Fruit fly (Drosophila melanogaster): ENCODE data around the gene CG43348.

The CG43348 gene

DNA sequence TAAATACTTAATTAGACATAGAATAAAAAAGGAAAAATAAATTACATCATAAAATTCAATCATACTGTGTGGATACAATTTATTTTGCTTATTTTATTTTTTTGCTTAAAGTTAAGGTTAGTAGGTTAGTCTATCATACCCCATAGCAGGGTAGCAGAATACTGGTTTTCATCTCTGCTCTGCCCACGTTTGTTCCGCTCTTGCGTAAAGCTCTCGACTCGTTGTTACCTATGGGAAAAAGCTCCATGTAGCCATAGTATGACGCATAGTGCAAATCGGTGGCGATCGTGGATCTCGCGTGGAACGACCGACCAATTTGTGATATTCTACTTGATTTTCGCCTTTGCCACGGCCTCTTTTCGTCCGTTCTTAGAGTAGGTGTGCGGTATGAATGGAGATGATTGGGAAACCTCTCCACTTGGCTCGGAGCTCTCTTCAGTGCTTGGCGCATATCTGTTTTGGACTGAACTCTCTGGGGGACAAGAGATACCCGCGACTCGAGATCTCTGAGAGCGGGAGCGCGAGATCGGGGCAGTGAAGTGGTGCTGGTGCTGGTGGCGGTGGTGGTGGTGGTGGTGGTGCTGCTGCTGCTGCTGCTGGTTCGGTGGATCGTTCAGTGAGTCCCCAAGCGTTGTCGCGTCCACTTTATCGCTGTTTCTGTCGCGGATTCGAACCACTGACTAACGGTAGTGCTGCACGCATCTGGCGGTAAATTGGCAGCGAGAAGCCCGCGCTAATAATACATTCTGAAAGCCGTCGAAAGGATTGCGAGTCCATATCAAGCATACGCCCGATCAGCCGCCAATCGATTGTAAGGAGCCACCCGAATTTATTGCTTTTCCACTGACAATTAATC is 13.3 kb upstream of the CG43348 start, which contains the start of gene CG5001 (continued):
- TF ChIP-seq croc (GFP tag; conservative IDR thresholded peaks at IDR 0.05) (peak; percentile 36; the same call in 1 of the 3 replicates), B-H1 (GFP tag; IDR thresholded peaks at IDR 0.05) (peak; percentile 76), amos (GFP tag; IDR thresholded peaks at IDR 0.05; ENCODE audit: partially characterized antibody) (peak; percentile 40; the same call in 1 of the 2 replicates), chinmo (GFP tag; IDR thresholded peaks at IDR 0.05; ENCODE audit: partially characterized antibody) (peak; percentile 96), ken (GFP tag; IDR thresholded peaks at IDR 0.05) (peak; percentile 63; the same call in 1 of the 3 replicates), nerfin-2 (GFP tag; IDR thresholded peaks at IDR 0.05; ENCODE audit: partially characterized antibody) (no peak), MTF-1 (GFP tag; optimal IDR thresholded peaks at IDR 0.05; ENCODE audit: borderline replicate concordance) (peak; percentile 82), CG2120 (GFP tag; optimal IDR thresholded peaks at IDR 0.05) (peak; percentile 87), tll (GFP tag; optimal IDR thresholded peaks at IDR 0.05) (no peak), CG17612 (GFP tag; IDR thresholded peaks at IDR 0.05) (no peak), Hr39 (optimal IDR thresholded peaks at IDR 0.05) (no peak), CG7357 (GFP tag; IDR thresholded peaks at IDR 0.05) (0 out of 3 replicates have a peak, but pooled peaks have one; percentile 37), CG18599 (GFP tag; optimal IDR thresholded peaks at IDR 0.05) (peak; percentile 90), aop (GFP tag; IDR thresholded peaks at IDR 0.05) (no peak), CG6683 (GFP tag; optimal IDR thresholded peaks at IDR 0.05) (peak; percentile 83), CG5180 (GFP tag; optimal IDR thresholded peaks at IDR 0.05) (peak; percentile 73), Doc2 (GFP tag; IDR thresholded peaks at IDR 0.05) (no peak), dpn (GFP tag; optimal IDR thresholded peaks at IDR 0.05) (peak; percentile 77 to 86), CG10565 (GFP tag; optimal IDR thresholded peaks at IDR 0.05) (no peak), her (GFP tag; optimal IDR thresholded peaks at IDR 0.05) (peak; percentile 33), CG7556 (GFP tag; optimal IDR thresholded peaks at IDR 0.05) (peak; percentile 82), pzg (GFP tag; optimal IDR thresholded peaks at IDR 0.05) (peak; percentile 2), ttk (GFP tag; IDR thresholded peaks at IDR 0.05) (peak; percentile 84), Opbp (GFP tag; IDR thresholded peaks at IDR 0.05; ENCODE audit: partially characterized antibody) (no peak), CG4707 (GFP tag; optimal IDR thresholded peaks at IDR 0.05) (peak; percentile 70), Sry-β (GFP tag; optimal IDR thresholded peaks at IDR 0.05) (no peak), Sox100B (GFP tag; optimal IDR thresholded peaks at IDR 0.05) (no peak), CG17802 (tag; optimal IDR thresholded peaks at IDR 0.05) (peak; percentile 42), Rfx (GFP tag; IDR thresholded peaks at IDR 0.05) (peak; percentile 94), CG7839 (tag; optimal IDR thresholded peaks at IDR 0.05) (peak; percentile 91), CG10462 (GFP tag; optimal IDR thresholded peaks at IDR 0.05) (peak; percentile 50), twi (tag; optimal IDR thresholded peaks at IDR 0.05) (peak; percentile 48), ind (GFP tag; optimal IDR thresholded peaks at IDR 0.05) (peak; percentile 87), Dll (GFP tag; IDR thresholded peaks at IDR 0.05; ENCODE audit: partially characterized antibody) (peak; percentile 36; the same call in 1 of the 4 replicates), Atf3 (GFP tag; optimal IDR thresholded peaks at IDR 0.05) (peak; percentile 28), sqz (GFP tag; optimal IDR thresholded peaks at IDR 0.05) (no peak), MBD-R2 (GFP tag; IDR thresholded peaks at IDR 0.05) (peak; percentile 69), CG2889 (GFP tag; IDR thresholded peaks at IDR 0.05) (peak; percentile 28; the same call in 1 of the 3 replicates), bcd (GFP tag; optimal IDR thresholded peaks at IDR 0.05) (peak; percentile 84), wor (GFP tag; IDR thresholded peaks at IDR 0.05) (peak; percentile 51; the same call in 1 of the 2 replicates), fd3F (GFP tag; optimal IDR thresholded peaks at IDR 0.05) (peak; percentile 73), CG4360 (GFP tag; IDR thresholded peaks at IDR 0.05) (no peak), CG12942 (GFP tag; optimal IDR thresholded peaks at IDR 0.05) (peak; percentile 73), ase (GFP tag; IDR thresholded peaks at IDR 0.05) (peak; percentile 87), CG11723 (GFP tag; optimal IDR thresholded peaks at IDR 0.05) (no peak), sob (GFP tag; IDR thresholded peaks at IDR 0.05) (peak; percentile 88), pita (GFP tag; optimal IDR thresholded peaks at IDR 0.05) (no peak)

Measured in whole organism, embryonic.